Fruit fly (Drosophila melanogaster) whole organism, embryonic: ENCODE results near the gene net.
A peak's percentile ranks its signal among the peaks of the same experiment; 100 is the strongest.

Experiments
- Atf-2 ChIP-seq: fragments of 200-800 bp; sonication (Bioruptor generic); optimal IDR thresholded peaks from 2 replicates; lab custom pipeline; 2016; ENCODE audit warnings: missing biosample characterization, missing genetic modification characterization
- Bdp1 ChIP-seq: fragments of 200-800 bp; sonication (Bioruptor generic); optimal IDR thresholded peaks from 3 replicates; lab custom pipeline; 2016; ENCODE audit warnings: missing biosample characterization, missing genetic modification characterization
- CG10543 ChIP-seq: fragments of 200-800 bp; sonication (Bioruptor generic); optimal IDR thresholded peaks from 3 replicates; lab custom pipeline; 2017; ENCODE audit warnings: missing biosample characterization, mild to moderate bottlenecking, missing genetic modification characterization, moderate library complexity
- CG11247 ChIP-seq: fragments of 200-800 bp; sonication (Bioruptor generic); IDR thresholded peaks from 2 replicates; pipeline ENCODE4 v1.3.6; 2022; ENCODE audit warnings: missing biosample characterization, missing genetic modification characterization
- CG11398 ChIP-seq: fragments of 200-800 bp; sonication (Bioruptor generic); optimal IDR thresholded peaks from 2 replicates; lab custom pipeline; 2016; ENCODE audit warnings: missing biosample characterization, missing genetic modification characterization
- CG13775 ChIP-seq: fragments of 200-800 bp; sonication (Bioruptor generic); optimal IDR thresholded peaks from 3 replicates; lab custom pipeline; 2017; ENCODE audit warnings: missing biosample characterization, mild to moderate bottlenecking, missing genetic modification characterization
- CG14965 ChIP-seq: fragments of 200-800 bp; sonication (Bioruptor generic); optimal IDR thresholded peaks from 2 replicates; lab custom pipeline; 2016; ENCODE audit warnings: missing biosample characterization, missing genetic modification characterization, borderline replicate concordance
- CG1529 ChIP-seq: fragments of 200-800 bp; sonication (Bioruptor generic); optimal IDR thresholded peaks from 3 replicates; lab custom pipeline; 2018; ENCODE audit warnings: missing biosample characterization, missing genetic modification characterization
- CG17359 ChIP-seq: fragments of 200-800 bp; sonication (Bioruptor generic); optimal IDR thresholded peaks from 3 replicates; lab custom pipeline; 2018; ENCODE audit warnings: missing biosample characterization, mild to moderate bottlenecking, missing genetic modification characterization, moderate library complexity
- CG17385 ChIP-seq: fragments of 200-800 bp; sonication (Bioruptor generic); optimal IDR thresholded peaks from 3 replicates; lab custom pipeline; 2018; ENCODE audit warnings: missing biosample characterization, mild to moderate bottlenecking, missing genetic modification characterization
- CG30431 ChIP-seq: fragments of 200-800 bp; sonication (Bioruptor generic); optimal IDR thresholded peaks from 2 replicates; lab custom pipeline; 2017; ENCODE audit warnings: missing biosample characterization, missing genetic modification characterization
- CG31441 ChIP-seq: fragments of 200-800 bp; sonication (Bioruptor generic); IDR thresholded peaks from 2 replicates; pipeline ENCODE4 v1.3.6; 2022; ENCODE audit warnings: missing biosample characterization, missing genetic modification characterization
- CG33557 ChIP-seq: fragments of 200-800 bp; sonication (Bioruptor generic); optimal IDR thresholded peaks from 2 replicates; lab custom pipeline; 2019; ENCODE audit warnings: missing biosample characterization, mild to moderate bottlenecking, missing genetic modification characterization, moderate library complexity
- CG3407 ChIP-seq: fragments of 200-800 bp; sonication (Bioruptor generic); optimal IDR thresholded peaks from 2 replicates; lab custom pipeline; 2018; ENCODE audit warnings: missing biosample characterization, mild to moderate bottlenecking, missing genetic modification characterization
- CG7963 ChIP-seq: fragments of 200-800 bp; sonication (Bioruptor generic); IDR thresholded peaks from 3 replicates; pipeline ENCODE4 v1.3.6; 2022; ENCODE audit warnings: missing biosample characterization, missing genetic modification characterization; ENCODE audit not compliant: partially characterized antibody
- CG9437 ChIP-seq: fragments of 200-800 bp; sonication (Bioruptor generic); optimal IDR thresholded peaks from 2 replicates; lab custom pipeline; 2018; ENCODE audit warnings: missing biosample characterization, mild to moderate bottlenecking, missing genetic modification characterization
- CHES-1-like ChIP-seq: fragments of 200-800 bp; sonication (Bioruptor generic); optimal IDR thresholded peaks from 2 replicates; lab custom pipeline; 2016; ENCODE audit warnings: missing biosample characterization, missing genetic modification characterization
- D19A ChIP-seq: fragments of 200-800 bp; optimal IDR thresholded peaks from 3 replicates; lab custom pipeline; 2019; ENCODE audit warnings: missing biosample characterization, mild to moderate bottlenecking, missing genetic modification characterization, moderate library complexity
- Dll ChIP-seq: fragments of 200-800 bp; sonication (Bioruptor generic); IDR thresholded peaks from 4 replicates; pipeline ENCODE4 v1.3.6; 2022; ENCODE audit warnings: missing biosample characterization, missing genetic modification characterization; ENCODE audit not compliant: partially characterized antibody
- Dref ChIP-seq: fragments of 200-800 bp; sonication (Bioruptor generic); IDR thresholded peaks from 2 replicates; pipeline ENCODE4 v1.3.6; 2022; ENCODE audit warnings: missing biosample characterization, missing genetic modification characterization
- Fer3 ChIP-seq: fragments of 200-800 bp; sonication (Bioruptor generic); optimal IDR thresholded peaks from 2 replicates; lab custom pipeline; 2018; ENCODE audit warnings: missing biosample characterization, mild to moderate bottlenecking, missing genetic modification characterization, moderate library complexity
- HLHmδ ChIP-seq: fragments of 200-800 bp; sonication (Bioruptor generic); optimal IDR thresholded peaks from 2 replicates; lab custom pipeline; 2018; ENCODE audit warnings: missing biosample characterization, mild to moderate bottlenecking, missing genetic modification characterization, moderate library complexity
- Oaz ChIP-seq: fragments of 200-800 bp; sonication (Bioruptor generic); IDR thresholded peaks from 2 replicates; pipeline ENCODE4 v1.3.6; 2022; ENCODE audit warnings: missing biosample characterization, missing genetic modification characterization
- ap ChIP-seq: fragments of 200-800 bp; sonication (Bioruptor generic); IDR thresholded peaks from 2 replicates; pipeline ENCODE4 v1.3.6; 2022; ENCODE audit warnings: missing biosample characterization, missing genetic modification characterization
- ase ChIP-seq: fragments of 200-800 bp; sonication (Bioruptor generic); IDR thresholded peaks from 3 replicates; pipeline ENCODE4 v1.3.6; 2022; ENCODE audit warnings: missing biosample characterization, missing genetic modification characterization
- ash1 ChIP-seq: fragments of 200-800 bp; sonication (Bioruptor generic); optimal IDR thresholded peaks from 2 replicates; lab custom pipeline; 2018; ENCODE audit warnings: missing biosample characterization, mild to moderate bottlenecking, missing genetic modification characterization
- az2 ChIP-seq: fragments of 200-800 bp; sonication (Bioruptor generic); optimal IDR thresholded peaks from 3 replicates; lab custom pipeline; 2016; ENCODE audit warnings: missing biosample characterization, missing genetic modification characterization
- br ChIP-seq: fragments of >200 bp; optimal IDR thresholded peaks from 2 replicates; lab custom pipeline; 2017
- cad ChIP-seq: fragments of >200 bp; optimal IDR thresholded peaks from 2 replicates; lab custom pipeline; 2017; ENCODE audit warnings: missing biosample characterization, missing genetic modification characterization
- cato ChIP-seq: fragments of 200-800 bp; sonication (Bioruptor generic); optimal IDR thresholded peaks from 2 replicates; lab custom pipeline; 2016; ENCODE audit warnings: missing biosample characterization, missing genetic modification characterization, borderline replicate concordance
- cg ChIP-seq: fragments of 200-800 bp; sonication (Bioruptor generic); optimal IDR thresholded peaks from 3 replicates; lab custom pipeline; 2019; ENCODE audit warnings: missing biosample characterization, mild to moderate bottlenecking, missing genetic modification characterization, moderate library complexity
- chif ChIP-seq, 2 experiments: fragments of 200-800 bp; sonication (Bioruptor generic); optimal IDR thresholded peaks; 3 replicates each; lab custom pipeline; 2016; ENCODE audit warnings: missing biosample characterization in 2 of 2, missing genetic modification characterization in 2 of 2
- crol ChIP-seq: fragments of 200-800 bp; sonication (Bioruptor generic); IDR thresholded peaks from 2 replicates; pipeline ENCODE4 v1.3.6; 2022; ENCODE audit warnings: missing biosample characterization, missing genetic modification characterization
- da ChIP-seq: fragments of 200-800 bp; sonication (Bioruptor generic); optimal IDR thresholded peaks from 2 replicates; lab custom pipeline; 2016; ENCODE audit warnings: missing biosample characterization, missing genetic modification characterization
- en ChIP-seq: fragments of 200-800 bp; sonication (Bioruptor generic); optimal IDR thresholded peaks from 2 replicates; lab custom pipeline; 2016; ENCODE audit warnings: missing biosample characterization, missing genetic modification characterization
- fd96Cb ChIP-seq: fragments of 200-800 bp; sonication (Bioruptor generic); optimal IDR thresholded peaks from 2 replicates; lab custom pipeline; 2018; ENCODE audit warnings: missing biosample characterization, mild to moderate bottlenecking, missing genetic modification characterization, moderate library complexity
- hth ChIP-seq: fragments of >200 bp; optimal IDR thresholded peaks from 2 replicates; lab custom pipeline; 2017; ENCODE audit warnings: inconsistent platforms
- lbe ChIP-seq: fragments of 200-800 bp; sonication (Bioruptor generic); optimal IDR thresholded peaks from 2 replicates; lab custom pipeline; 2016; ENCODE audit warnings: missing biosample characterization, mild to moderate bottlenecking, missing genetic modification characterization
- maf-S ChIP-seq: fragments of 200-800 bp; sonication (Bioruptor generic); optimal IDR thresholded peaks from 2 replicates; lab custom pipeline; 2016; ENCODE audit warnings: missing biosample characterization, missing genetic modification characterization
- nerfin-1 ChIP-seq: fragments of 200-800 bp; sonication (Bioruptor generic); optimal IDR thresholded peaks from 3 replicates; lab custom pipeline; 2019; ENCODE audit warnings: missing biosample characterization, mild to moderate bottlenecking, missing genetic modification characterization, moderate library complexity
- onecut ChIP-seq: fragments of 200-800 bp; sonication (Bioruptor generic); IDR thresholded peaks from 2 replicates; pipeline ENCODE4 v1.3.6; 2022; ENCODE audit warnings: missing biosample characterization, missing genetic modification characterization
- pb ChIP-seq: fragments of 200-800 bp; sonication (Bioruptor generic); optimal IDR thresholded peaks from 3 replicates; lab custom pipeline; 2016; ENCODE audit warnings: missing biosample characterization, missing genetic modification characterization
- pho ChIP-seq: fragments of 200-800 bp; sonication (Bioruptor generic); optimal IDR thresholded peaks from 2 replicates; lab custom pipeline; 2016; ENCODE audit warnings: missing biosample characterization, missing genetic modification characterization
- phol ChIP-seq: fragments of 200-800 bp; sonication (Bioruptor generic); optimal IDR thresholded peaks from 3 replicates; lab custom pipeline; 2018; ENCODE audit warnings: missing biosample characterization, mild to moderate bottlenecking, missing genetic modification characterization, moderate library complexity
- pita ChIP-seq: fragments of 200-800 bp; sonication (Bioruptor generic); optimal IDR thresholded peaks from 2 replicates; lab custom pipeline; 2017; ENCODE audit warnings: missing biosample characterization, mild to moderate bottlenecking, missing genetic modification characterization
- sens-2 ChIP-seq: fragments of 200-800 bp; sonication (Bioruptor generic); IDR thresholded peaks from 2 replicates; pipeline ENCODE4 v1.3.6; 2022; ENCODE audit warnings: missing biosample characterization, missing genetic modification characterization
- sim ChIP-seq: fragments of 200-800 bp; sonication (Bioruptor generic); IDR thresholded peaks from 2 replicates; pipeline ENCODE4 v1.3.6; 2022; ENCODE audit warnings: missing biosample characterization, missing genetic modification characterization
- sima ChIP-seq: fragments of 200-800 bp; sonication (Bioruptor generic); optimal IDR thresholded peaks from 2 replicates; lab custom pipeline; 2016; ENCODE audit warnings: missing biosample characterization, missing genetic modification characterization
- sisA ChIP-seq: fragments of 200-800 bp; sonication (Bioruptor generic); IDR thresholded peaks from 2 replicates; pipeline ENCODE4 v1.3.6; 2022; ENCODE audit warnings: missing biosample characterization, missing genetic modification characterization
- trem ChIP-seq: fragments of 200-800 bp; optimal IDR thresholded peaks from 3 replicates; lab custom pipeline; 2019; ENCODE audit warnings: missing biosample characterization, mild to moderate bottlenecking, missing genetic modification characterization, moderate library complexity

Gene net

DNA sequence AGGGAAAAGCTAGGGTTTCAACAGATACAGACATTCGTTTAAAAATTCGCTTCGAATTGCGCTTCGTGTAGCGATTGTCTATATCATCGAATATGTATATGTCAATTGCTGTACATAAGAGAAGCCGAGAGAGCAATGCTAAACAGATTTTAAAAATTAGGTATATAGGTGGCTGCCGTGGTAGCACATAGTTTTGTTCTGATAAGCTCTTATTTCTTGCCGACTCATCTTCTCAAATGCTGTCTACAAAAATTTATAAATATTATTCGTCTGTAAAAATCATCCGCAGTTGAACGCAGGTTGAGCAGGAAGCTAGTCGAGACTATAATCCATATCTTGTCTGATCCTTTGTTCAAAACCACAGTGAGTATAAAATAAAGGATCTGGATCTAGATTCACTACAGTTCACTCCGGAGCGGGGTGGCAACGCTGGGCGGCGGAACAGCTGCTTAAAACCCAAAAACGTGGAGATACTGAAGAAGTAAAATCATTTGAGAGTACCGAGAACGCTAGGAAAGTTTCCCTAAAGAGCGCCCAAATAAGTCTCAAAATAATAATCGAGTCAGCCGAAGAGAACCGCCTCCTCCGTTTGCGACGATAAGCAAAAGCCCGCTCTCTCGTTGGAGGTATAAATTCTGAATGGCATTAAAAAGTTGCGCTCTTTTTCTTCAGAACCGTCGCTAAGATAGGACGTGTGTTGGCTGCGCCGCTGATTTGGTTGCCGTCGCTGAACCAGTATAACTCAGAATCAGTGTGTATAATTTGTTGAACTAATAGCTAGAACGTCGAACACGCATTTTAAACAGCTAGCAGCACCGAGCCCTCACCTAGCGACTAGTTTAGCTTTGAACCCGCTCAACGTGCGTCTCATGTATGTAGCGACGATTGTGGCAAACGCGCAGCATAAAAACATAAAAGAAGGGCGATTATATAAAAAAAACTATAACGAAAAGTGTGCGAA, 20.6 kb upstream of the net start (continued):
- TF ChIP-seq trem (tag; lab: Kevin White, UChicago) (peak; percentile 31), phol (tag; lab: Kevin White, UChicago) (no peak), onecut (GFP tag; lab: Robert Waterston, UW) (no peak), ash1 (GFP tag; lab: Kevin White, UChicago) (no peak), Dref (GFP tag; lab: Robert Waterston, UW) (no peak), CG13775 (no peak), da (no peak), cato (GFP tag; lab: Kevin White, UChicago) (no peak), pb (GFP tag; lab: Kevin White, UChicago) (no peak), pita (peak; percentile 27), ap (no peak), CG14965 (GFP tag; lab: Kevin White, UChicago) (no peak), CG11247 (GFP tag; lab: Robert Waterston, UW) (no peak), ase (GFP tag; lab: Robert Waterston, UW) (no peak), CG7963 (GFP tag; lab: Robert Waterston, UW) (no peak), sens-2 (GFP tag; lab: Robert Waterston, UW) (no peak), hth (lab: Kevin White, UChicago) (no peak), CG3407 (GFP tag; lab: Kevin White, UChicago) (no peak), CG31441 (GFP tag; lab: Robert Waterston, UW) (no peak; the same call in 1 of the 2 replicates), en (GFP tag; lab: Kevin White, UChicago) (peak; percentile 32), CG33557 (no peak), maf-S (GFP tag; lab: Kevin White, UChicago) (no peak), CG11398 (no peak), az2 (no peak), sisA (GFP tag; lab: Robert Waterston, UW) (no peak), nerfin-1 (tag; lab: Kevin White, UChicago) (peak; percentile 2), HLHmδ (GFP tag; lab: Kevin White, UChicago) (no peak), CG1529 (GFP tag; lab: Kevin White, UChicago) (peak; percentile 69), CG9437 (GFP tag; lab: Kevin White, UChicago) (no peak), fd96Cb (tag; lab: Kevin White, UChicago) (no peak), CG17359 (tag; lab: Kevin White, UChicago) (no peak), Fer3 (no peak), sima (GFP tag; lab: Kevin White, UChicago) (no peak), Bdp1 (no peak), crol (no peak), lbe (GFP tag; lab: Kevin White, UChicago) (peak; percentile 53), Oaz (GFP tag; lab: Robert Waterston, UW) (no peak), pho (GFP tag; lab: Kevin White, UChicago) (no peak), chif (GFP tag; optimal IDR thresholded peaks at IDR 0.05; lab: Kevin White, UChicago) (no peak), br (lab: Kevin White, UChicago) (no peak), cg (no peak), Dll (peak; percentile 53; the same call in 3 of the 4 replicates), CG10543 (GFP tag; lab: Kevin White, UChicago) (peak; percentile 76), CHES-1-like (GFP tag; lab: Kevin White, UChicago) (no peak), CG17385 (GFP tag; lab: Kevin White, UChicago) (peak; percentile 56), CG30431 (GFP tag; lab: Kevin White, UChicago) (no peak), Atf-2 (GFP tag; lab: Kevin White, UChicago) (no peak), sim (GFP tag; lab: Robert Waterston, UW) (no peak), cad (GFP tag; lab: Kevin White, UChicago) (no peak), D19A (tag; lab: Kevin White, UChicago) (no peak)
